Worm (Caenorhabditis elegans) whole organism, L3 larva: ENCODE results near the gene arf-6.

Experiments used
- R02D3.7 ChIP-seq: fragments of 150-350 bp; optimal IDR thresholded peaks from 2 replicates; lab custom pipeline; 2014; ENCODE audit warnings: missing biosample characterization, missing genetic modification characterization
- ZK546.5 ChIP-seq: sonication (generic microtip); optimal IDR thresholded peaks from 2 replicates; lab custom pipeline; 2017; ENCODE audit warnings: missing biosample characterization, missing genetic modification characterization
- aly-2 ChIP-seq: fragments of 150-350 bp; optimal IDR thresholded peaks from 2 replicates; lab custom pipeline; 2014; ENCODE audit warnings: missing biosample characterization, missing genetic modification characterization
- ama-1 ChIP-seq: fragments of 150-350 bp; optimal IDR thresholded peaks from 2 replicates; lab custom pipeline; 2018
- ceh-16 ChIP-seq: sonication (generic microtip); optimal IDR thresholded peaks from 2 replicates; lab custom pipeline; 2017; ENCODE audit warnings: missing biosample characterization, missing genetic modification characterization
- ceh-28 ChIP-seq: fragments of 150-350 bp; optimal IDR thresholded peaks from 2 replicates; lab custom pipeline; 2014; ENCODE audit warnings: missing biosample characterization, missing genetic modification reagents, missing genetic modification characterization
- ceh-82 ChIP-seq: fragments of 150-350 bp; optimal IDR thresholded peaks from 2 replicates; lab custom pipeline; 2014; ENCODE audit warnings: missing biosample characterization, missing genetic modification characterization
- ceh-9 ChIP-seq: sonication (generic microtip); optimal IDR thresholded peaks from 2 replicates; lab custom pipeline; 2018; ENCODE audit warnings: missing biosample characterization, missing genetic modification characterization
- daf-12 ChIP-seq: fragments of 150-350 bp; optimal IDR thresholded peaks from 2 replicates; lab custom pipeline; 2014; ENCODE audit warnings: missing biosample characterization, missing genetic modification reagents, missing genetic modification characterization
- egl-27 ChIP-seq: sonication (generic microtip); optimal IDR thresholded peaks from 4 replicates; lab custom pipeline; 2017; ENCODE audit warnings: missing biosample characterization, missing genetic modification reagents, missing genetic modification characterization
- egl-5 ChIP-seq: fragments of 150-350 bp; optimal IDR thresholded peaks from 2 replicates; lab custom pipeline; 2017; ENCODE audit warnings: missing biosample characterization, missing genetic modification reagents, missing genetic modification characterization, inconsistent platforms
- elt-1 ChIP-seq: fragments of 150-350 bp; optimal IDR thresholded peaks from 2 replicates; lab custom pipeline; 2014; ENCODE audit warnings: missing biosample characterization, missing genetic modification characterization
- elt-2 ChIP-seq: sonication (generic microtip); optimal IDR thresholded peaks from 2 replicates; lab custom pipeline; 2016; ENCODE audit warnings: missing genetic modification reagents, mild to moderate bottlenecking, missing genetic modification characterization, missing compliant biosample characterization
- eor-1 ChIP-seq, 2 experiments: fragments of 150-350 bp; optimal IDR thresholded peaks; 2 replicates each; lab custom pipeline; 2014 to 2018; ENCODE audit warnings: missing biosample characterization in 2 of 2, missing genetic modification characterization in 2 of 2
- fkh-10 ChIP-seq: sonication (generic microtip); optimal IDR thresholded peaks from 2 replicates; lab custom pipeline; 2017; ENCODE audit warnings: missing biosample characterization, missing genetic modification reagents, missing genetic modification characterization
- fkh-2 ChIP-seq: fragments of 150-350 bp; optimal IDR thresholded peaks from 2 replicates; lab custom pipeline; 2014; ENCODE audit warnings: missing biosample characterization, missing genetic modification reagents, missing genetic modification characterization
- hmg-11 ChIP-seq: sonication (generic microtip); optimal IDR thresholded peaks from 2 replicates; lab custom pipeline; 2016; ENCODE audit warnings: missing genetic modification characterization, missing compliant biosample characterization
- lin-15B ChIP-seq: fragments of 150-350 bp; optimal IDR thresholded peaks from 2 replicates; lab custom pipeline; 2014; ENCODE audit warnings: missing biosample characterization, missing genetic modification characterization
- lsy-12 ChIP-seq: sonication (generic microtip); optimal IDR thresholded peaks from 2 replicates; lab custom pipeline; 2016; ENCODE audit warnings: mild to moderate bottlenecking, missing genetic modification characterization, missing compliant biosample characterization
- mdl-1 ChIP-seq: fragments of 150-350 bp; optimal IDR thresholded peaks from 2 replicates; lab custom pipeline; 2014; ENCODE audit warnings: missing biosample characterization, missing genetic modification characterization
- mml-1 ChIP-seq: fragments of 150-350 bp; sonication (generic microtip); optimal IDR thresholded peaks from 3 replicates; lab custom pipeline; 2014; ENCODE audit warnings: missing biosample characterization, missing genetic modification characterization
- nfya-1 ChIP-seq: sonication (generic microtip); optimal IDR thresholded peaks from 2 replicates; lab custom pipeline; 2017; ENCODE audit warnings: missing genetic modification characterization, mild to moderate bottlenecking, missing compliant biosample characterization, antibody characterized with exemption, moderate library complexity; ENCODE audit not compliant: insufficient read depth
- nhr-11 ChIP-seq: fragments of 150-350 bp; optimal IDR thresholded peaks from 2 replicates; lab custom pipeline; 2014; ENCODE audit warnings: missing biosample characterization, missing genetic modification characterization
- nhr-12 ChIP-seq: fragments of 150-350 bp; optimal IDR thresholded peaks from 2 replicates; lab custom pipeline; 2014; ENCODE audit warnings: missing biosample characterization, missing genetic modification characterization
- nhr-23 ChIP-seq: fragments of 150-350 bp; optimal IDR thresholded peaks from 2 replicates; lab custom pipeline; 2014; ENCODE audit warnings: missing biosample characterization, missing genetic modification reagents, missing genetic modification characterization
- nhr-237 ChIP-seq: fragments of 150-350 bp; optimal IDR thresholded peaks from 2 replicates; lab custom pipeline; 2014; ENCODE audit warnings: missing biosample characterization, missing genetic modification characterization
- nhr-43 ChIP-seq: sonication (generic microtip); optimal IDR thresholded peaks from 2 replicates; lab custom pipeline; 2016; ENCODE audit warnings: mild to moderate bottlenecking, missing genetic modification characterization, missing compliant biosample characterization; ENCODE audit not compliant: poor library complexity, severe bottlenecking
- nhr-67 ChIP-seq: fragments of 150-350 bp; optimal IDR thresholded peaks from 2 replicates; lab custom pipeline; 2014; ENCODE audit warnings: missing biosample characterization, missing genetic modification characterization
- nhr-77 ChIP-seq: fragments of 150-350 bp; optimal IDR thresholded peaks from 2 replicates; lab custom pipeline; 2014; ENCODE audit warnings: missing biosample characterization, missing genetic modification characterization
- pha-4 ChIP-seq: fragments of 150-350 bp; optimal IDR thresholded peaks from 2 replicates; lab custom pipeline; 2014; ENCODE audit warnings: missing biosample characterization, missing genetic modification reagents, missing genetic modification characterization
- pqm-1 ChIP-seq: fragments of 150-350 bp; optimal IDR thresholded peaks from 2 replicates; lab custom pipeline; 2017; ENCODE audit warnings: missing biosample characterization, missing genetic modification characterization, inconsistent platforms
- sea-2 ChIP-seq: fragments of 150-350 bp; sonication (generic microtip); optimal IDR thresholded peaks from 4 replicates; lab custom pipeline; 2014; ENCODE audit warnings: missing biosample characterization, missing genetic modification reagents, missing genetic modification characterization
- snpc-4 ChIP-seq: fragments of 150-350 bp; optimal IDR thresholded peaks from 2 replicates; lab custom pipeline; 2014; ENCODE audit warnings: missing biosample characterization, missing genetic modification characterization
- unc-39 ChIP-seq: sonication (generic microtip); optimal IDR thresholded peaks from 4 replicates; lab custom pipeline; 2017; ENCODE audit warnings: missing biosample characterization, missing genetic modification characterization
- unc-62 ChIP-seq: fragments of 150-350 bp; sonication (generic microtip); optimal IDR thresholded peaks from 4 replicates; lab custom pipeline; 2014; ENCODE audit warnings: missing biosample characterization, missing genetic modification reagents, missing genetic modification characterization
- zag-1 ChIP-seq: fragments of 150-350 bp; optimal IDR thresholded peaks from 2 replicates; lab custom pipeline; 2014; ENCODE audit warnings: missing biosample characterization, missing genetic modification characterization
- ztf-11 ChIP-seq: fragments of 150-350 bp; optimal IDR thresholded peaks from 2 replicates; lab custom pipeline; 2014; ENCODE audit warnings: missing biosample characterization, missing genetic modification characterization
- ztf-4 ChIP-seq: fragments of 150-350 bp; optimal IDR thresholded peaks from 2 replicates; lab custom pipeline; 2014; ENCODE audit warnings: missing biosample characterization, missing genetic modification characterization

The arf-6 gene

DNA sequence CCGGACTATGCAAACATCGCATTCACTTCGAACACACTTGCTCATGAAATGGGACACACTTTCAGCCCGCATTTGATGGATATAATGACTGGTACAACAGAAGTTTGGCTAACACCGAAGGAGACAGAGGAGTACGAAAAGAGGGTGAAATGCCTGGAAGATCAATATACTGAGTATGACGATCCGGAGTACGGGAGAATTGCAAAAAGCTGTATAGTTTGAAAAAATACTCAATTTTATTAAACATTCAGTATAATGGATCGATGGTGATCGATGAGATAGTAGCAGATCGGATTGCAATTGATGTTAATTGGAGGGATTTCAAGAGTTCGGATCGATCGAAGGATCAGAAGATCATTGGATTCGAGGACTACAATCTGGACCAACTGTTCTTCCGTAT lies 20.4 kb upstream of the arf-6 start:
- TF ChIP-seq R02D3.7 (tag; lab: Kevin White, UChicago) (no peak), ZK546.5 (no peak), ceh-82 (tag; lab: Kevin White, UChicago) (no peak), hmg-11 (tag; lab: Kevin White, UChicago) (no peak), ceh-28 (tag; lab: Kevin White, UChicago) (no peak), ztf-4 (tag; lab: Kevin White, UChicago) (no peak), nhr-43 (tag; lab: Kevin White, UChicago) (no peak), ceh-9 (no peak), egl-27 (tag; lab: Kevin White, UChicago) (no peak), nhr-77 (no peak), ceh-16 (tag; lab: Kevin White, UChicago) (no peak), fkh-10 (GFP tag; lab: Kevin White, UChicago) (no peak), aly-2 (tag; lab: Kevin White, UChicago) (no peak), daf-12 (tag; lab: Kevin White, UChicago) (no peak), lin-15B (tag; lab: Kevin White, UChicago) (no peak), zag-1 (no peak)

DNA sequence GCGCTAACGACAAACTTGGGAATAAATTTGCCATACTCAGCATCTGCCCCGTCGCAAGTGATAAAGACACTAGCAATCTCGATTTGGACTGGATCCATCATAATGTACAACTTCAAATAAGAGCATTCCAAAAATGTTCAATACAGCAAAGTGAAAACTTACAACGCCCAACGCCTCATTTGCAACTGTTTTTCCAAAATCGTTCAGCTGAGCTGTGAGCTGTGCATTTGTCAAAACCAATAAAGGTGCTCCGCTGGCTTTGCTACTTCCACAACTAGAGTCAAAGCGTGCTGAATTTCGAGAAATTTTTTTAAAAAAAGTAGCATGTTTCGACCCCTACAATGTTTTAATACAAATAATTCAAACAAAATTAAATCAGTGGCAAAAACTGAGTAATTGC lies 15.8 kb upstream of the arf-6 start, which contains the start of gene Y116A8C.49:
TSS of gene Y116A8C.49 (minus strand) at position 101 of the 400 bp plus-strand sequence.
- no peak for TF ChIP-seq ama-1 (lab: Kevin White, UChicago)
- TF ChIP-seq ceh-82 (tag; lab: Kevin White, UChicago) = no peak
- TF ChIP-seq nhr-23 (tag; lab: Kevin White, UChicago) = no peak
- no peak for TF ChIP-seq daf-12 (tag; lab: Kevin White, UChicago)
- TF ChIP-seq ztf-11 (tag; lab: Kevin White, UChicago) = no peak
- TF ChIP-seq mml-1 (tag; lab: Kevin White, UChicago) = no peak
- TF ChIP-seq elt-2 (tag; lab: Kevin White, UChicago) = no peak
- no peak for TF ChIP-seq nhr-77
- no peak for TF ChIP-seq mdl-1 (tag; lab: Kevin White, UChicago)
- TF ChIP-seq ceh-28 (tag; lab: Kevin White, UChicago) = no peak
- TF ChIP-seq hmg-11 (tag; lab: Kevin White, UChicago) = no peak
- no peak for TF ChIP-seq eor-1 (tag; optimal IDR thresholded peaks at IDR 0.05; lab: Kevin White, UChicago)
- TF ChIP-seq sea-2 (GFP tag; lab: Kevin White, UChicago) = no peak
- TF ChIP-seq egl-27 (tag; lab: Kevin White, UChicago) = no peak
- TF ChIP-seq unc-39 (tag; lab: Kevin White, UChicago) = no peak
- no peak for TF ChIP-seq snpc-4 (tag; lab: Kevin White, UChicago)

DNA sequence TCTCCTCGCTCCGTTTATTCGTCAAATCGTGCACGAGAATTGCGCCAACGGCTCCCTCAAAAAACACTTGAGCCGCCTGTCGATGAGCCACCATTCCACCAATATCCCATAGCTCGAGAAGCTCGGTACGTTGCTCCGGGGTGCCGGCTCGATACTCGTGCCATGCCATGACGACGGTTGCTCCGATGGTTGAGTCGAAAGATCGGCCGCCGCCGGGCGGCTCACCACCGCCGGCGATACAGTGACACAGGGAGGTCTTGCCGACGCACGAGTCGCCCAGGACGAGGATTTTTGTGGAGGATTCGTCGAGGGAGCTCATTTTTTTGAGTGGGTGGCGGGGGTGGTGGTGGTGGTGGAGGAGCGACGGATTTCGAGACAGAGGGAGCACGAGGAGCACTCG lies 10.9 kb upstream of the arf-6 start:
- no peak for TF ChIP-seq aly-2 (tag; lab: Kevin White, UChicago)
- TF ChIP-seq nhr-67 (tag; lab: Kevin White, UChicago) = no peak
- no peak for TF ChIP-seq hmg-11 (tag; lab: Kevin White, UChicago)
- no peak for TF ChIP-seq elt-2 (tag; lab: Kevin White, UChicago)
- TF ChIP-seq lsy-12 (tag; lab: Kevin White, UChicago) = no peak
- TF ChIP-seq nfya-1 = no peak

DNA sequence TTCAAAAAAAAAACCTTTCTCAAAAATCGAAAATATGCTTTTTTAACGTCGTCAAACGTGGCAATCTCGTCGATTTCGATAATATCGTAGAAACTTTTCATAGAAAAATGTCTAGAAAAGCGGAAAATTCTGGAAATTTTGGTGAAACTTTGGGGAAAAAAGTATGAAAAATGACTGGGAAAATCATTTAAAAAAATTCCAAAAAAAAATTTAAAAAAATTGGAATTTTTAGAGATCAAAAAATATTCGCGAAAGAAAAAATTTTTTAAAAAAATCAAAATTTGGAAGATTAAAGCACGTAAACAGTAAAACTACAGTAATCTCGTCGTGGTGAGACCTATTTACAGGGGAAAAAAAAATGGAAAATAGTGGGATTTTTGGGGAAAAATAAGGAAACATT lies 7.9 kb upstream of the arf-6 start, which contains the start of gene Y116A8C.10:
TSS of gene Y116A8C.10 (minus strand) at position 101 of the 400 bp plus-strand sequence.
- TF ChIP-seq elt-1 = no peak
- TF ChIP-seq egl-5 (tag; lab: Kevin White, UChicago) = no peak
- TF ChIP-seq elt-2 (tag; lab: Kevin White, UChicago) = no peak
- TF ChIP-seq ztf-4 (tag; lab: Kevin White, UChicago) = no peak
- no peak for TF ChIP-seq pha-4
- no peak for TF ChIP-seq lsy-12 (tag; lab: Kevin White, UChicago)
- TF ChIP-seq unc-62 (GFP tag; lab: Kevin White, UChicago) = no peak

DNA sequence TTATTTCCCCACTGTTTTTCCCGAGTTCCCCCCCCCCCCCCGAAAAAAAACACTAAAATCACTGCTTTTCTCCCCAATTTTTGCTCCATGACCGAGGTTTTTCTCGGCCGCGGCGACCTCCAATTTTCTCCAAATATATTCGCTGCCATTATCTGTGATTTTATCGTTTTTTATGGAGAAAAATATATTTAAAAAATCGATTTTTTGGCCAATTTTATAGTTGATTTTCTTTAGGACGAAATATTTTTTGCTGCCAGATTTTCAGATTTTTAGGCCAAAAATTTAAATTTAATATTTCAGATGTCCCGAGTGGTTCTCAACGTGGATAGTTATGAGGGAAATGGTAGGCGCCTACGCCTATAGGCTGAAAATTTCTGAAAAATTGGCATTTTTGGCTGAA lies 2.8 kb downstream of the arf-6 start, which contains the start of gene rad-54.B:
TSS of gene rad-54.B (plus strand) at position 301 of the 400 bp plus-strand sequence.
- TF ChIP-seq fkh-10 (GFP tag; lab: Kevin White, UChicago) (no peak), snpc-4 (tag; lab: Kevin White, UChicago) (no peak), ceh-16 (tag; lab: Kevin White, UChicago) (no peak), zag-1 (no peak), pqm-1 (tag; lab: Kevin White, UChicago) (no peak), ceh-9 (no peak), nhr-43 (tag; lab: Kevin White, UChicago) (no peak), fkh-2 (no peak), eor-1 (tag; optimal IDR thresholded peaks at IDR 0.05; lab: Kevin White, UChicago) (no peak), nhr-11 (tag; lab: Kevin White, UChicago) (no peak), elt-1 (no peak), nhr-237 (tag; lab: Kevin White, UChicago) (no peak), R02D3.7 (tag; lab: Kevin White, UChicago) (no peak), nhr-12 (tag; lab: Kevin White, UChicago) (no peak), ZK546.5 (no peak), hmg-11 (tag; lab: Kevin White, UChicago) (no peak), nfya-1 (no peak), nhr-67 (tag; lab: Kevin White, UChicago) (no peak), mml-1 (tag; lab: Kevin White, UChicago) (no peak), ztf-11 (tag; lab: Kevin White, UChicago) (no peak)
